Fruit fly (Drosophila melanogaster): ENCODE data around the gene mtg.

Gene mtg

dm6 chr3R:8210837-8211488, 39.3 kb upstream of the mtg start (continued):
- TF ChIP-seq Stat92E (GFP tag; optimal IDR thresholded peaks at IDR 0.05) (peak in 1 of 3 experiments; percentile 70), CG34422 (GFP tag; IDR thresholded peaks at IDR 0.05) (no peak), CG16813 (GFP tag; IDR thresholded peaks at IDR 0.05; ENCODE audit: partially characterized antibody) (no peak), CG10267 (tag; optimal IDR thresholded peaks at IDR 0.05) (no peak), grn (GFP tag; optimal IDR thresholded peaks at IDR 0.05) (peak; percentile 98), Nf-YC (tag; optimal IDR thresholded peaks at IDR 0.05) (peak; percentile 48), chinmo (GFP tag; IDR thresholded peaks at IDR 0.05; ENCODE audit: partially characterized antibody) (no peak), Nf-YB (GFP tag; optimal IDR thresholded peaks at IDR 0.05) (peak; percentile 83), chif (GFP tag; optimal IDR thresholded peaks at IDR 0.05) (no peak), CG1647 (GFP tag; optimal IDR thresholded peaks at IDR 0.05) (no peak), Lim3 (GFP tag; IDR thresholded peaks at IDR 0.05) (no peak), CG6254 (GFP tag; optimal IDR thresholded peaks at IDR 0.05) (no peak), cwo (GFP tag; optimal IDR thresholded peaks at IDR 0.05) (no peak), CG30403 (GFP tag; optimal IDR thresholded peaks at IDR 0.05) (no peak), lilli (GFP tag; optimal IDR thresholded peaks at IDR 0.05) (no peak), CG8281 (tag; optimal IDR thresholded peaks at IDR 0.05) (no peak), CG7786 (GFP tag; optimal IDR thresholded peaks at IDR 0.05) (no peak), so (GFP tag; IDR thresholded peaks at IDR 0.05) (no peak), Ets65A (GFP tag) (no peak), tgo (GFP tag; IDR thresholded peaks at IDR 0.05) (no peak), emc (GFP tag; optimal IDR thresholded peaks at IDR 0.05) (no peak), abd-A (tag; optimal IDR thresholded peaks at IDR 0.05) (peak; percentile 29), gem (tag; optimal IDR thresholded peaks at IDR 0.05) (no peak), exex (tag; optimal IDR thresholded peaks at IDR 0.05) (no peak), cas (GFP tag; IDR thresholded peaks at IDR 0.05) (no peak), Eip74EF (GFP tag; optimal IDR thresholded peaks at IDR 0.05) (no peak), CG10565 (GFP tag; optimal IDR thresholded peaks at IDR 0.05) (no peak), Rfx (GFP tag; IDR thresholded peaks at IDR 0.05) (no peak), tin (GFP tag; optimal IDR thresholded peaks at IDR 0.05) (no peak), CG11085 (GFP tag; IDR thresholded peaks at IDR 0.05) (no peak), CG14667 (GFP tag; IDR thresholded peaks at IDR 0.05) (no peak), CG16815 (GFP tag; optimal IDR thresholded peaks at IDR 0.05) (no peak), luna (GFP tag; optimal IDR thresholded peaks at IDR 0.05) (no peak), CG33557 (GFP tag; optimal IDR thresholded peaks at IDR 0.05) (no peak), CG31365 (tag; optimal IDR thresholded peaks at IDR 0.05) (no peak), cad (GFP tag; optimal IDR thresholded peaks at IDR 0.05) (no peak), Sin3A (optimal IDR thresholded peaks at IDR 0.05) (no peak), CG6683 (GFP tag; optimal IDR thresholded peaks at IDR 0.05) (no peak), cg (GFP tag; optimal IDR thresholded peaks at IDR 0.05) (no peak), ara (GFP tag; IDR thresholded peaks at IDR 0.05) (no peak), Awh (GFP tag; IDR thresholded peaks at IDR 0.05) (0 out of 2 replicates have a peak, but pooled peaks have one; percentile 40), ap (GFP tag; IDR thresholded peaks at IDR 0.05) (no peak), sima (GFP tag; optimal IDR thresholded peaks at IDR 0.05) (no peak), CkIIα-i1 (GFP tag; IDR thresholded peaks at IDR 0.05) (no peak), sc (optimal IDR thresholded peaks at IDR 0.05) (no peak), sc (GFP tag; optimal IDR thresholded peaks at IDR 0.05) (no peak), CG5953 (GFP tag; IDR thresholded peaks at IDR 0.05) (no peak), salm (tag; optimal IDR thresholded peaks at IDR 0.05) (no peak), CG14710 (tag; optimal IDR thresholded peaks at IDR 0.05) (no peak), gsb-n (tag; optimal IDR thresholded peaks at IDR 0.05) (no peak), CG5180 (GFP tag; optimal IDR thresholded peaks at IDR 0.05) (no peak)

All from whole organism, embryonic.